Worm (Caenorhabditis elegans): Measurements from ENCODE around the gene F49C5.11.

Gene F49C5.11

ce11 chrII:12565851-12566250 is 10.2 kb downstream of the F49C5.11 start, which contains the start of gene F49C5.7:
Gene F49C5.7 (plus strand): TSS chrII:12566151.
- TF ChIP-seq lin-32 (GFP tag; optimal IDR thresholded peaks at IDR 0.05) (no peak), mab-5 (tag; optimal IDR thresholded peaks at IDR 0.05) (no peak), nhr-76 (tag; optimal IDR thresholded peaks at IDR 0.05) (no peak), nhr-28 (tag; optimal IDR thresholded peaks at IDR 0.05) (no peak), pha-4 (tag; optimal IDR thresholded peaks at IDR 0.05) (no peak), unc-62 (GFP tag; optimal IDR thresholded peaks at IDR 0.05) (no peak), bed-3 (GFP tag; optimal IDR thresholded peaks at IDR 0.05) (no peak), ham-2 (GFP tag; optimal IDR thresholded peaks at IDR 0.05) (no peak), nhr-2 (tag; optimal IDR thresholded peaks at IDR 0.05) (no peak), drap-1 (GFP tag; optimal IDR thresholded peaks at IDR 0.05) (no peak), tbx-8 (GFP tag; optimal IDR thresholded peaks at IDR 0.05) (no peak), elt-1 (tag; optimal IDR thresholded peaks at IDR 0.05; ENCODE audit: borderline replicate concordance, insufficient read depth) (no peak)

- TF ChIP-seq unc-62 (GFP tag; optimal IDR thresholded peaks at IDR 0.05): no peak
- TF ChIP-seq snpc-4 (tag; optimal IDR thresholded peaks at IDR 0.05): no peak
- TF ChIP-seq tbx-8 (GFP tag; optimal IDR thresholded peaks at IDR 0.05): no peak
- no peak for TF ChIP-seq nhr-237 (tag; optimal IDR thresholded peaks at IDR 0.05)
- TF ChIP-seq sptf-1 (tag; optimal IDR thresholded peaks at IDR 0.05): no peak
- no peak for TF ChIP-seq unc-39 (tag; optimal IDR thresholded peaks at IDR 0.05)
- TF ChIP-seq nhr-2 (tag; optimal IDR thresholded peaks at IDR 0.05): no peak
- no peak for TF ChIP-seq mep-1 (tag; optimal IDR thresholded peaks at IDR 0.05)
- TF ChIP-seq zip-8 (tag; optimal IDR thresholded peaks at IDR 0.05): no peak
- no peak for TF ChIP-seq nhr-76 (tag; optimal IDR thresholded peaks at IDR 0.05)
- TF ChIP-seq cnd-1 (tag; optimal IDR thresholded peaks at IDR 0.05): no peak
- no peak for TF ChIP-seq pha-4 (tag; optimal IDR thresholded peaks at IDR 0.05)
- TF ChIP-seq mab-5 (tag; optimal IDR thresholded peaks at IDR 0.05): no peak
- no peak for TF ChIP-seq M03D4.4 (tag; optimal IDR thresholded peaks at IDR 0.05)
- no peak for TF ChIP-seq lin-32 (GFP tag; optimal IDR thresholded peaks at IDR 0.05)
- no peak for TF ChIP-seq hlh-1 (tag; optimal IDR thresholded peaks at IDR 0.05)
- no peak for TF ChIP-seq nhr-28 (tag; optimal IDR thresholded peaks at IDR 0.05)
- no peak for TF ChIP-seq drap-1 (GFP tag; optimal IDR thresholded peaks at IDR 0.05)
Measured at ce11 chrII:12570523-12570922, 14.8 kb downstream of the F49C5.11 start, which contains the start of gene Y38E10A.1. Gene Y38E10A.1 (minus strand): TSS chrII:12570623.

- no peak for TF ChIP-seq drap-1 (GFP tag; optimal IDR thresholded peaks at IDR 0.05)
- TF ChIP-seq flh-1 (GFP tag; optimal IDR thresholded peaks at IDR 0.05): no peak
- no peak for TF ChIP-seq mls-2 (tag; optimal IDR thresholded peaks at IDR 0.05)
- TF ChIP-seq lin-32 (GFP tag; optimal IDR thresholded peaks at IDR 0.05): no peak
- no peak for TF ChIP-seq blmp-1 (tag; optimal IDR thresholded peaks at IDR 0.05)
- no peak for TF ChIP-seq ces-1 (GFP tag; optimal IDR thresholded peaks at IDR 0.05)
- no peak for TF ChIP-seq ceh-43 (GFP tag; optimal IDR thresholded peaks at IDR 0.05)
- no peak for TF ChIP-seq tbx-8 (GFP tag; optimal IDR thresholded peaks at IDR 0.05)
- TF ChIP-seq sptf-1 (tag; optimal IDR thresholded peaks at IDR 0.05): no peak
- TF ChIP-seq nhr-2 (tag; optimal IDR thresholded peaks at IDR 0.05): no peak
Measured at ce11 chrII:12572760-12573159, 17.1 kb downstream of the F49C5.11 start, which contains the start of gene Y38E10A.35. Gene Y38E10A.35 (minus strand): TSS chrII:12572860.

- TF ChIP-seq tbx-8 (GFP tag; optimal IDR thresholded peaks at IDR 0.05) (no peak), hlh-1 (tag; optimal IDR thresholded peaks at IDR 0.05) (no peak), ham-2 (GFP tag; optimal IDR thresholded peaks at IDR 0.05) (no peak), unc-62 (GFP tag; optimal IDR thresholded peaks at IDR 0.05) (no peak), lin-13 (tag; optimal IDR thresholded peaks at IDR 0.05) (no peak), elt-3 (tag; optimal IDR thresholded peaks at IDR 0.05) (no peak), nhr-2 (tag; optimal IDR thresholded peaks at IDR 0.05) (no peak), nhr-12 (tag; optimal IDR thresholded peaks at IDR 0.05) (no peak), lsy-2 (tag; optimal IDR thresholded peaks at IDR 0.05) (no peak), unc-39 (tag; optimal IDR thresholded peaks at IDR 0.05) (no peak), M03D4.4 (tag; optimal IDR thresholded peaks at IDR 0.05) (no peak), ceh-83 (GFP tag; optimal IDR thresholded peaks at IDR 0.05) (no peak), ces-1 (GFP tag; optimal IDR thresholded peaks at IDR 0.05) (no peak), ceh-43 (GFP tag; optimal IDR thresholded peaks at IDR 0.05) (no peak), sptf-1 (tag; optimal IDR thresholded peaks at IDR 0.05) (no peak), snpc-4 (tag; optimal IDR thresholded peaks at IDR 0.05) (no peak)
Measured at ce11 chrII:12573541-12573940, 17.9 kb downstream of the F49C5.11 start, which contains the start of gene Y38E10A.2. Gene Y38E10A.2 (minus strand): TSS chrII:12573641.

- TF ChIP-seq lin-13 (tag; optimal IDR thresholded peaks at IDR 0.05): no peak
- TF ChIP-seq snpc-4 (tag; optimal IDR thresholded peaks at IDR 0.05): no peak
- TF ChIP-seq ztf-11 (tag; optimal IDR thresholded peaks at IDR 0.05): no peak
- TF ChIP-seq ham-2 (GFP tag; optimal IDR thresholded peaks at IDR 0.05): no peak
- TF ChIP-seq bed-3 (GFP tag; optimal IDR thresholded peaks at IDR 0.05): no peak
- no peak for TF ChIP-seq nhr-12 (tag; optimal IDR thresholded peaks at IDR 0.05)
- TF ChIP-seq nhr-28 (tag; optimal IDR thresholded peaks at IDR 0.05): no peak
- TF ChIP-seq tbx-8 (GFP tag; optimal IDR thresholded peaks at IDR 0.05): no peak
- TF ChIP-seq drap-1 (GFP tag; optimal IDR thresholded peaks at IDR 0.05): no peak
- no peak for TF ChIP-seq cnd-1 (tag; optimal IDR thresholded peaks at IDR 0.05)
Measured at ce11 chrII:12574668-12575067, 19.0 kb downstream of the F49C5.11 start, which contains the start of gene Y38E10A.3. Gene Y38E10A.3 (minus strand): TSS chrII:12574768.
